Worm (Caenorhabditis elegans): Measurements from ENCODE around the gene nhr-56.

nhr-56 gene

DNA sequence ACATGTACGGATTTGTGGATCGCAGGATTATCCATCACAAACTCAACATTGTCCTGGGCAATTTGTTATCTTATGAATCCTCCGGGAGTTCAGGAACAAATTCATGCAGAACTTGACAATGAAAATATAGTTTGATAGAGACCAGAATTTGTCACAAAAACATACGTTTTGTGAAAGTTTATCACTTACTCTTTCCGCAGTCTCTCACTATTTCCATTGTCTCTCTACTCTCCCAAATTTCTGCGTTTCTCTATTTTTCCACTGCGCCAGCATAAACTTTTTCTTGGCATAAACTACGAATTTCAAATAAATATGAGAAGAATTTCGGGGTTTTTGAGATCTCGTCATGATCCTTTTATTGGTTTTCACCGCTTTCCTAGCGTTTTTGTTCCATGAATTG, 23.8 kb downstream of the nhr-56 start, which contains the start of gene cyp-33C3:
cyp-33C3 (plus strand) TSS at position 149 of the 400 bp plus-strand sequence.
- no peak for TF ChIP-seq ceh-58 (GFP tag; IDR thresholded peaks at IDR 0.05)
- peak; percentile 41; the same call in 1 of the 2 replicates for TF ChIP-seq hmg-1.2 (GFP tag; IDR thresholded peaks at IDR 0.05)
- TF ChIP-seq B0336.3 (GFP tag; IDR thresholded peaks at IDR 0.05): no peak

ce11 chrV:2244751-2245150, 25.9 kb downstream of the nhr-56 start, which contains the start of gene cyp-33C5:
Gene cyp-33C5, plus strand, starts transcription at chrV:2245004.
- no peak for TF ChIP-seq tlf-1 (GFP tag; optimal IDR thresholded peaks at IDR 0.05)
- TF ChIP-seq ama-1 (optimal IDR thresholded peaks at IDR 0.05): no peak
- TF ChIP-seq ama-1 (GFP tag; optimal IDR thresholded peaks at IDR 0.05): no peak
- no peak for TF ChIP-seq madf-8 (GFP tag; conservative IDR thresholded peaks at IDR 0.05)
- no peak for TF ChIP-seq ZK185.1 (tag; optimal IDR thresholded peaks at IDR 0.05; ENCODE audit: poor library complexity, severe bottlenecking)
- TF ChIP-seq Y53F4B.3 (GFP tag; IDR thresholded peaks at IDR 0.05): no peak
- no peak for TF ChIP-seq F55B11.4 (tag; optimal IDR thresholded peaks at IDR 0.05; ENCODE audit: borderline replicate concordance, insufficient read depth)
- TF ChIP-seq hmg-1.2 (GFP tag; IDR thresholded peaks at IDR 0.05): peak; percentile 80; the same call in 1 of the 2 replicates
- no peak for TF ChIP-seq die-1 (tag; optimal IDR thresholded peaks at IDR 0.05)
- TF ChIP-seq gei-17 (GFP tag; optimal IDR thresholded peaks at IDR 0.05): no peak
- no peak for TF ChIP-seq F52B5.7 (tag; optimal IDR thresholded peaks at IDR 0.05)
- TF ChIP-seq mcd-1 (GFP tag; IDR thresholded peaks at IDR 0.05): no peak
- no peak for TF ChIP-seq zfh-2 (GFP tag; conservative IDR thresholded peaks at IDR 0.05)
- TF ChIP-seq Y53G8AR.9 (GFP tag; conservative IDR thresholded peaks at IDR 0.05): no peak
- TF ChIP-seq nhr-80 (tag; optimal IDR thresholded peaks at IDR 0.05): peak; percentile 4
- TF ChIP-seq ztf-25 (GFP tag; IDR thresholded peaks at IDR 0.05): no peak

DNA sequence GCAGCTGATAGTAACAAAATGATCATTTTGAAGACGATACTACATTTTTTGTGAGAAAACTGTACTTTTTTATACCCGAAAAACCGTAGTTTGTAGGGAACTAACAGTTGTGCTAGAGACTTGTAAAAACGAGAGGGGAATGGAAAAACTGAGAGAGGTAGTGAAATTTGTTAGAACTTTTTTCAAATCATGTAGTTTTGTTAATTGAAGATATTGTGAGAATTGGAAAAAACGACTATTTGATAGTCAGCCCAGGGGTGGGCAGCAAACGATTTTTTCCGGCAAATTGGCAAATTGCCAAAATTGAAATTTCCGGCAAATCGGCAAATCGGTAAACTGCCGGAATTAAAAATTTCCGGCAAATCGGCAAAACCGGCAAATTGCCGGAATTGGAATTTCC, 30.5 kb downstream of the nhr-56 start, which contains the start of gene cyp-33C6:
cyp-33C6 (minus strand) TSS at position 101 of the 400 bp plus-strand sequence.
- TF ChIP-seq Y53F4B.3 (GFP tag; IDR thresholded peaks at IDR 0.05) (no peak), unc-130 (GFP tag; optimal IDR thresholded peaks at IDR 0.05) (no peak)

ce11 chrV:2250126-2250590, 31.4 kb downstream of the nhr-56 start, which contains the start of gene cyp-33C7:
Gene cyp-33C7, plus strand, starts transcription at chrV:2250540.
- TF ChIP-seq atf-7 (tag; optimal IDR thresholded peaks at IDR 0.05) (no peak), cebp-1 (GFP tag; IDR thresholded peaks at IDR 0.05) (peak; percentile 95), cebp-1 (tag; optimal IDR thresholded peaks at IDR 0.05) (peak; percentile 96), hmg-1.2 (GFP tag; IDR thresholded peaks at IDR 0.05) (peak; percentile 18; the same call in 1 of the 2 replicates), let-526 (GFP tag; IDR thresholded peaks at IDR 0.05) (no peak), mcd-1 (GFP tag; IDR thresholded peaks at IDR 0.05) (0 out of 2 replicates have a peak, but pooled peaks have one; percentile 11), mes-4 (tag; optimal IDR thresholded peaks at IDR 0.05) (no peak), F23B12.7 (tag; optimal IDR thresholded peaks at IDR 0.05; ENCODE audit: insufficient read depth) (peak; percentile 9), rcor-1 (GFP tag; IDR thresholded peaks at IDR 0.05) (no peak), pha-4 (tag; optimal IDR thresholded peaks at IDR 0.05) (peak; percentile 62), dox-1 (GFP tag; IDR thresholded peaks at IDR 0.05) (0 out of 2 replicates have a peak, but pooled peaks have one; percentile 46), nhr-80 (tag; optimal IDR thresholded peaks at IDR 0.05) (peak; percentile 85), attf-5 (GFP tag; optimal IDR thresholded peaks at IDR 0.05) (peak; percentile 56), snpc-1.3 (tag; optimal IDR thresholded peaks at IDR 0.05; ENCODE audit: insufficient read depth) (no peak), unc-62 (GFP tag; optimal IDR thresholded peaks at IDR 0.05) (peak; percentile 28), somi-1 (GFP tag; optimal IDR thresholded peaks at IDR 0.05) (no peak), F49E8.2 (tag; optimal IDR thresholded peaks at IDR 0.05; ENCODE audit: insufficient read depth) (no peak), lin-40 (tag; optimal IDR thresholded peaks at IDR 0.05) (no peak), F57C9.4 (tag; optimal IDR thresholded peaks at IDR 0.05) (no peak), tlf-1 (GFP tag; optimal IDR thresholded peaks at IDR 0.05) (no peak), xnd-1 (tag; optimal IDR thresholded peaks at IDR 0.05) (no peak), T07F8.4 (tag; optimal IDR thresholded peaks at IDR 0.05) (no peak)
